Worm (Caenorhabditis elegans) whole organism, young adult: ENCODE results near the gene eef-1A.2.

Experiments used
- C06A6.2 ChIP-seq: fragments of 200-800 bp; sonication (Bioruptor generic); conservative IDR thresholded peaks from 2 replicates; pipeline ENCODE4 v1.3.6; 2022; ENCODE audit warnings: missing genetic modification characterization, missing compliant biosample characterization
- D2030.7 ChIP-seq: fragments of 200-800 bp; sonication (Bioruptor generic); IDR thresholded peaks from 2 replicates; pipeline ENCODE4 v1.3.6; 2022; ENCODE audit warnings: missing genetic modification reagents, missing genetic modification characterization, missing compliant biosample characterization
- F10E7.11 ChIP-seq: sonication (generic microtip); optimal IDR thresholded peaks from 2 replicates; lab custom pipeline; 2017; ENCODE audit warnings: mild to moderate bottlenecking, missing genetic modification characterization, moderate library complexity, missing compliant biosample characterization
- F52B5.7 ChIP-seq: sonication (generic microtip); optimal IDR thresholded peaks from 2 replicates; lab custom pipeline; 2016; ENCODE audit warnings: mild to moderate bottlenecking, missing genetic modification characterization, missing compliant biosample characterization
- F57A8.1 ChIP-seq: fragments of 200-800 bp; sonication (Bioruptor generic); optimal IDR thresholded peaks from 2 replicates; lab custom pipeline; 2018; ENCODE audit warnings: mild to moderate bottlenecking, missing genetic modification characterization, moderate library complexity, missing compliant biosample characterization
- F57C9.4 ChIP-seq: sonication (generic microtip); optimal IDR thresholded peaks from 2 replicates; lab custom pipeline; 2017; ENCODE audit warnings: mild to moderate bottlenecking, missing genetic modification characterization, missing compliant biosample characterization
- Y56A3A.18 ChIP-seq: fragments of 200-800 bp; sonication (Bioruptor generic); IDR thresholded peaks from 2 replicates; pipeline ENCODE4 v1.3.6; 2022; ENCODE audit warnings: missing genetic modification reagents, missing genetic modification characterization, missing compliant biosample characterization
- Y95B8A.8 ChIP-seq: fragments of 200-800 bp; sonication (Bioruptor generic); IDR thresholded peaks from 2 replicates; pipeline ENCODE4 v1.3.6; 2022; ENCODE audit warnings: missing genetic modification reagents, missing genetic modification characterization, missing compliant biosample characterization
- akir-1 ChIP-seq: fragments of 200-800 bp; sonication (Bioruptor generic); optimal IDR thresholded peaks from 2 replicates; lab custom pipeline; 2018; ENCODE audit warnings: mild to moderate bottlenecking, missing genetic modification characterization, moderate library complexity, missing compliant biosample characterization
- ama-1 ChIP-seq, 3 experiments: fragments of 150-350 bp in 1 of 3; sonication (generic microtip) in 2 of 3; optimal IDR thresholded peaks; 2 replicates each; lab custom pipeline; 2014 to 2018; ENCODE audit warnings: missing biosample characterization in 2 of 3, missing genetic modification characterization in 2 of 3, missing genetic modification reagents in 2 of 3
- atf-7 ChIP-seq: sonication (generic microtip); optimal IDR thresholded peaks from 2 replicates; lab custom pipeline; 2017; ENCODE audit warnings: mild to moderate bottlenecking, missing genetic modification characterization, missing compliant biosample characterization
- attf-6 ChIP-seq: fragments of 200-800 bp; sonication (Bioruptor generic); IDR thresholded peaks from 2 replicates; pipeline ENCODE4 v1.3.6; 2022; ENCODE audit warnings: missing genetic modification reagents, missing genetic modification characterization, missing compliant biosample characterization
- bed-1 ChIP-seq: fragments of 200-800 bp; sonication (Bioruptor generic); IDR thresholded peaks from 2 replicates; pipeline ENCODE4 v1.3.6; 2022; ENCODE audit warnings: missing genetic modification reagents, missing genetic modification characterization, missing compliant biosample characterization
- ceh-58 ChIP-seq: fragments of 200-800 bp; sonication (Bioruptor generic); IDR thresholded peaks from 2 replicates; pipeline ENCODE4 v1.3.6; 2022; ENCODE audit warnings: missing genetic modification characterization, missing compliant biosample characterization
- die-1 ChIP-seq: sonication (generic microtip); optimal IDR thresholded peaks from 2 replicates; lab custom pipeline; 2016; ENCODE audit warnings: missing genotype, mild to moderate bottlenecking, missing genetic modification characterization, missing compliant biosample characterization
- egl-18 ChIP-seq: fragments of 200-800 bp; sonication (Bioruptor generic); IDR thresholded peaks from 2 replicates; pipeline ENCODE4 v1.3.6; 2022; ENCODE audit warnings: missing genetic modification reagents, missing genetic modification characterization, missing compliant biosample characterization
- egl-44 ChIP-seq: fragments of 200-800 bp; sonication (Bioruptor generic); IDR thresholded peaks from 2 replicates; pipeline ENCODE4 v1.3.6; 2022; ENCODE audit warnings: missing genetic modification reagents, missing genetic modification characterization, missing compliant biosample characterization
- egrh-3 ChIP-seq: fragments of 200-800 bp; sonication (Bioruptor generic); IDR thresholded peaks from 2 replicates; pipeline ENCODE4 v1.3.6; 2022; ENCODE audit warnings: missing genetic modification reagents, missing genetic modification characterization, missing compliant biosample characterization
- ekl-4 ChIP-seq: fragments of 200-800 bp; sonication (Bioruptor generic); IDR thresholded peaks from 2 replicates; pipeline ENCODE4 v1.3.6; 2022; ENCODE audit warnings: missing genetic modification reagents, missing genetic modification characterization, missing compliant biosample characterization
- fkh-3 ChIP-seq: sonication (generic microtip); optimal IDR thresholded peaks from 2 replicates; lab custom pipeline; 2016; ENCODE audit warnings: mild to moderate bottlenecking, missing genetic modification characterization, missing compliant biosample characterization
- let-526 ChIP-seq: fragments of 200-800 bp; sonication (Bioruptor generic); IDR thresholded peaks from 2 replicates; pipeline ENCODE4 v1.3.6; 2022; ENCODE audit warnings: missing genetic modification reagents, missing genetic modification characterization, missing compliant biosample characterization
- lin-54 ChIP-seq: fragments of 200-800 bp; sonication (Bioruptor generic); optimal IDR thresholded peaks from 2 replicates; lab custom pipeline; 2018; ENCODE audit warnings: mild to moderate bottlenecking, missing genetic modification characterization, missing compliant biosample characterization
- lir-1 ChIP-seq: fragments of 200-800 bp; sonication (Bioruptor generic); conservative IDR thresholded peaks from 2 replicates; pipeline ENCODE4 v1.3.6; 2022; ENCODE audit warnings: missing genetic modification reagents, missing genetic modification characterization, missing compliant biosample characterization
- lsl-1 ChIP-seq: fragments of 200-800 bp; sonication (Bioruptor generic); optimal IDR thresholded peaks from 2 replicates; lab custom pipeline; 2018; ENCODE audit warnings: mild to moderate bottlenecking, missing genetic modification characterization, moderate library complexity, missing compliant biosample characterization
- madf-10 ChIP-seq: sonication (generic microtip); optimal IDR thresholded peaks from 2 replicates; lab custom pipeline; 2016; ENCODE audit warnings: mild to moderate bottlenecking, missing genetic modification characterization, missing compliant biosample characterization
- madf-8 ChIP-seq: fragments of 200-800 bp; sonication (Bioruptor generic); conservative IDR thresholded peaks from 2 replicates; pipeline ENCODE4 v1.3.6; 2022; ENCODE audit warnings: missing genetic modification reagents, missing genetic modification characterization, missing compliant biosample characterization
- nfya-1 ChIP-seq: sonication (generic microtip); optimal IDR thresholded peaks from 2 replicates; lab custom pipeline; 2017; ENCODE audit warnings: antibody characterized with exemption, missing compliant biosample characterization, missing genetic modification characterization, borderline replicate concordance; ENCODE audit not compliant: insufficient read depth
- nhr-120 ChIP-seq: fragments of 200-800 bp; sonication (Bioruptor generic); IDR thresholded peaks from 2 replicates; pipeline ENCODE4 v1.3.6; 2022; ENCODE audit warnings: missing genetic modification characterization, missing compliant biosample characterization
- nhr-80 ChIP-seq: sonication (generic microtip); optimal IDR thresholded peaks from 2 replicates; lab custom pipeline; 2016; ENCODE audit warnings: missing genetic modification characterization, missing compliant biosample characterization
- pbrm-1 ChIP-seq: fragments of 200-800 bp; sonication (Bioruptor generic); IDR thresholded peaks from 2 replicates; pipeline ENCODE4 v1.3.6; 2022; ENCODE audit warnings: missing genetic modification reagents, missing genetic modification characterization, missing compliant biosample characterization
- pha-4 ChIP-seq: fragments of 150-350 bp; sonication (generic microtip); optimal IDR thresholded peaks from 2 replicates; lab custom pipeline; 2014; ENCODE audit warnings: missing biosample characterization, missing genetic modification reagents, missing genetic modification characterization
- rec-8 ChIP-seq, 2 experiments: sonication (generic microtip); optimal IDR thresholded peaks; 2 replicates each; lab custom pipeline; 2016; ENCODE audit warnings: mild to moderate bottlenecking in 2 of 2, missing genetic modification characterization in 2 of 2, missing genetic modification reagents in 2 of 2, missing genotype in 2 of 2, missing biosample characterization in 1 of 2, missing compliant biosample characterization in 1 of 2, moderate library complexity in 1 of 2
- repo-1 ChIP-seq: sonication (generic microtip); optimal IDR thresholded peaks from 2 replicates; lab custom pipeline; 2017; ENCODE audit warnings: mild to moderate bottlenecking, missing genetic modification characterization, missing compliant biosample characterization
- snpc-1.3 ChIP-seq: sonication (generic microtip); optimal IDR thresholded peaks from 2 replicates; lab custom pipeline; 2017; ENCODE audit warnings: missing genetic modification characterization, mild to moderate bottlenecking, missing compliant biosample characterization, antibody characterized with exemption, moderate library complexity, missing genotype, missing genetic modification reagents; ENCODE audit not compliant: insufficient read depth
- snpc-4 ChIP-seq, 5 experiments: fragments of 150-350 bp in 1 of 5; sonication (generic microtip) in 4 of 5; optimal IDR thresholded peaks; 2 replicates each; lab custom pipeline; 2014 to 2018; ENCODE audit warnings: missing genetic modification characterization in 5 of 5, missing biosample characterization in 3 of 5, antibody characterized with exemption in 2 of 5, mild to moderate bottlenecking in 2 of 5, missing compliant biosample characterization in 2 of 5, missing genotype in 2 of 5, moderate library complexity in 2 of 5, missing genetic modification reagents in 1 of 5
- somi-1 ChIP-seq: fragments of 200-800 bp; sonication (Bioruptor generic); optimal IDR thresholded peaks from 2 replicates; lab custom pipeline; 2018; ENCODE audit warnings: mild to moderate bottlenecking, missing genetic modification characterization, missing compliant biosample characterization
- sptf-2 ChIP-seq: fragments of 200-800 bp; sonication (Bioruptor generic); optimal IDR thresholded peaks from 2 replicates; lab custom pipeline; 2018; ENCODE audit warnings: mild to moderate bottlenecking, missing genetic modification characterization, missing compliant biosample characterization
- tbx-9 ChIP-seq: sonication (generic microtip); optimal IDR thresholded peaks from 2 replicates; lab custom pipeline; 2016; ENCODE audit warnings: borderline replicate concordance, missing genetic modification characterization, inconsistent platforms, missing compliant biosample characterization
- unc-130 ChIP-seq: sonication (generic microtip); optimal IDR thresholded peaks from 2 replicates; lab custom pipeline; 2016; ENCODE audit warnings: missing genetic modification reagents, missing genetic modification characterization, missing compliant biosample characterization
- zfh-2 ChIP-seq: fragments of 200-800 bp; sonication (Bioruptor generic); conservative IDR thresholded peaks from 2 replicates; pipeline ENCODE4 v1.3.6; 2022; ENCODE audit warnings: missing genetic modification reagents, missing genetic modification characterization, missing compliant biosample characterization
- ztf-18 ChIP-seq: sonication (generic microtip); optimal IDR thresholded peaks from 2 replicates; lab custom pipeline; 2016; ENCODE audit warnings: missing genotype, mild to moderate bottlenecking, missing genetic modification characterization, missing compliant biosample characterization
- ztf-22 ChIP-seq: fragments of 200-800 bp; sonication (Bioruptor generic); optimal IDR thresholded peaks from 2 replicates; lab custom pipeline; 2018; ENCODE audit warnings: mild to moderate bottlenecking, missing genetic modification characterization, moderate library complexity, missing compliant biosample characterization
- ztf-25 ChIP-seq: fragments of 200-800 bp; sonication (Bioruptor generic); IDR thresholded peaks from 2 replicates; pipeline ENCODE4 v1.3.6; 2022; ENCODE audit warnings: missing genetic modification reagents, missing genetic modification characterization, missing compliant biosample characterization
- ztf-26 ChIP-seq: sonication (generic microtip); optimal IDR thresholded peaks from 2 replicates; lab custom pipeline; 2017; ENCODE audit warnings: missing genetic modification characterization, missing compliant biosample characterization
- ztf-28 ChIP-seq: fragments of 200-800 bp; sonication (Bioruptor generic); IDR thresholded peaks from 2 replicates; pipeline ENCODE4 v1.3.6; 2022; ENCODE audit warnings: missing genetic modification reagents, missing genetic modification characterization, missing compliant biosample characterization
- ztf-3 ChIP-seq: fragments of 200-800 bp; sonication (Bioruptor generic); optimal IDR thresholded peaks from 2 replicates; lab custom pipeline; 2018; ENCODE audit warnings: mild to moderate bottlenecking, missing genetic modification characterization, missing compliant biosample characterization

Gene eef-1A.2

DNA sequence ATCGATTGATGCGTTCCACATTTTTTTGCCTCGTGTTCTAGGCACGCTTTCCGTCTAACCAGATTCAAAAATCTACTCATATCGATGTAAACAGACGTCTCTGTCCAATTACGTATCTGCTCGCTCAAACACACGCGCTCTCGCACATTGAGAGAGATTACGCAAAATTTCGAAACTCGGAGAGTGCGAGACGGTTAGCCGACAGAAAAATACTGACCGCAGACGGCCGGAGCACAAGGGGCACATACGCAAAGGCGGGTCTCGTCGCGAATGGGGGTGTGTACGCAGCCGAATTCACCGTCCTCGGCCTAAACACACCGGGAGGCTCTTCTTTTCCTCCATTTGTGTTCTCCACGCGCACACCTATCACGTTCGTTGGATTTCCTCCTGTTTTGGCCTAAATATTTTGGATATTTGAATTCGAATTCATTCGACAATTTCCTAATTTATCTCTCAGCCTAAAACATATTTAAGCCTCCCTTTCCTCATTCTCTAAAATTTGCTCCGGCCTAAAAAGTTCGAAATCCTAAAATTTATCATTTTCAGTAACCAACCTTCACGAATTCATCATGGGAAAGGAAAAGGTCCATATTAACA is at the start of gene eef-1A.2:
TSS of gene eef-1A.2 (plus strand) at position 547 of the 597 bp plus-strand sequence.
- TF ChIP-seq lin-54 (GFP tag; lab: Kevin White, UChicago) (peak; percentile 75), nfya-1 (tag; lab: Kevin White, UChicago) (no peak), ztf-26 (tag; lab: Kevin White, UChicago) (peak; percentile 92), ekl-4 (GFP tag; lab: Robert Waterston, UW) (peak; percentile 81), ceh-58 (GFP tag; lab: Robert Waterston, UW) (no peak), egl-18 (GFP tag; lab: Robert Waterston, UW) (0 out of 2 replicates have a peak, but pooled peaks have one; percentile 24), Y95B8A.8 (GFP tag; lab: Robert Waterston, UW) (no peak), F57C9.4 (tag; lab: Kevin White, UChicago) (no peak), pha-4 (tag; lab: Kevin White, UChicago) (peak; percentile 75), die-1 (tag; lab: Kevin White, UChicago) (peak; percentile 58), egl-44 (peak; percentile 86), bed-1 (GFP tag; lab: Robert Waterston, UW) (no peak), Y56A3A.18 (GFP tag; lab: Robert Waterston, UW) (peak; percentile 17; the same call in 1 of the 2 replicates), madf-10 (tag; lab: Kevin White, UChicago) (peak; percentile 66), ztf-25 (GFP tag; lab: Robert Waterston, UW) (no peak), zfh-2 (GFP tag; lab: Robert Waterston, UW) (peak; percentile 98), rec-8 (tag; optimal IDR thresholded peaks at IDR 0.05; lab: Kevin White, UChicago) (no peak), lsl-1 (GFP tag; lab: Kevin White, UChicago) (no peak), F52B5.7 (peak; percentile 64), unc-130 (GFP tag; lab: Kevin White, UChicago) (no peak), nhr-120 (GFP tag; lab: Robert Waterston, UW) (no peak), ztf-18 (peak; percentile 63), pbrm-1 (GFP tag; lab: Robert Waterston, UW) (peak; percentile 88), ztf-3 (GFP tag; lab: Kevin White, UChicago) (peak; percentile 30), ztf-22 (GFP tag; lab: Kevin White, UChicago) (peak; percentile 88), tbx-9 (tag; lab: Kevin White, UChicago) (no peak), attf-6 (GFP tag; lab: Robert Waterston, UW) (no peak), ama-1 (optimal IDR thresholded peaks at IDR 0.05; lab: Kevin White, UChicago) (no peak), ama-1 (GFP tag; optimal IDR thresholded peaks at IDR 0.05; lab: Kevin White, UChicago) (peak in 1 of 2 experiments; percentile 7), fkh-3 (tag; lab: Kevin White, UChicago) (no peak), ztf-28 (GFP tag; lab: Robert Waterston, UW) (0 out of 2 replicates have a peak, but pooled peaks have one; percentile 46), F57A8.1 (GFP tag; lab: Kevin White, UChicago) (peak; percentile 15), F10E7.11 (tag; lab: Kevin White, UChicago) (no peak), C06A6.2 (GFP tag; lab: Robert Waterston, UW) (peak; percentile 85), snpc-4 (GFP tag; optimal IDR thresholded peaks at IDR 0.05; lab: Kevin White, UChicago) (peak; percentile 31), snpc-4 (tag; optimal IDR thresholded peaks at IDR 0.05; lab: Kevin White, UChicago) (peak in 3 of 4 experiments; percentile 36 to 74 (median 68)), snpc-1.3 (tag; lab: Kevin White, UChicago) (no peak), akir-1 (GFP tag; lab: Kevin White, UChicago) (peak; percentile 44), nhr-80 (tag; lab: Kevin White, UChicago) (peak; percentile 97), atf-7 (tag; lab: Kevin White, UChicago) (peak; percentile 93), somi-1 (GFP tag; lab: Kevin White, UChicago) (peak; percentile 83), madf-8 (GFP tag; lab: Robert Waterston, UW) (no peak), sptf-2 (GFP tag; lab: Kevin White, UChicago) (peak; percentile 42), lir-1 (GFP tag; lab: Robert Waterston, UW) (peak; percentile 88), let-526 (GFP tag; lab: Robert Waterston, UW) (peak; percentile 85), D2030.7 (GFP tag; lab: Robert Waterston, UW) (no peak), egrh-3 (peak; percentile 72), repo-1 (tag; lab: Kevin White, UChicago) (peak; percentile 80)
